Fruit fly (Drosophila melanogaster) Kc167 (cell line): ENCODE results near the gene daw.

ENCODE experiments used
- Sin3A ChIP-seq: fragments of >200 bp; optimal IDR thresholded peaks from 2 replicates; lab custom pipeline; 2018; ENCODE audit warnings: missing external identifiers
- h ChIP-seq: fragments of >200 bp; optimal IDR thresholded peaks from 3 replicates; lab custom pipeline; 2018; ENCODE audit warnings: missing external identifiers
- psq ChIP-seq: fragments of >200 bp; optimal IDR thresholded peaks from 2 replicates; lab custom pipeline; 2017; ENCODE audit warnings: missing external identifiers

DNA sequence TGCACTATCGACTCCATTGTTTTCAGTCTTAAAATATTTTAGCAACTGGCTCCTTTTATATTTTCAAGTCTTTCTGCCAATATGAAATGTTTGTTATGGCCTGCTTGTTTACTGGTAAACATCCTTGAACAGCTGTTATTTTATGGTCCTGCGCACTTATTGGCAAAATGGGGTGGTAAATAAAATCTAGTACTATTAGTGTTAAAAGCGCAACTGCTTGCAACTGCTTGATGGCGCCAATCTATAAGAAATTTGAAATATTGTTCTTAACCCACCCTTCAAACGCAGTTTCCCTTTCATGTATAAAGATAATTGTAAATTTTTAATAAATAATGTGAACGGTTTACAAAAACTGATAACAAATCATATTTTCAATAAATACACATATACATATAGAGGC lies 10.6 kb downstream of the daw start, which contains the start of gene G6P:
- TF ChIP-seq Sin3A (lab: Kevin White, UChicago) (no peak), psq (lab: Kevin White, UChicago) (no peak), h (no peak)
